Fruit fly (Drosophila melanogaster) whole organism, embryonic: ENCODE measurements around the gene Jupiter.

ENCODE experiments used
- B-H2 ChIP-seq: fragments of 200-800 bp; sonication (Bioruptor generic); optimal IDR thresholded peaks from 2 replicates; lab custom pipeline; 2018; ENCODE audit warnings: missing biosample characterization, mild to moderate bottlenecking, missing genetic modification characterization
- CG13287 ChIP-seq: fragments of 200-800 bp; sonication (Bioruptor generic); IDR thresholded peaks from 2 replicates; pipeline ENCODE4 v1.3.6; 2022; ENCODE audit warnings: missing biosample characterization, missing genetic modification characterization; ENCODE audit not compliant: partially characterized antibody
- CG17612 ChIP-seq: fragments of 200-800 bp; sonication (Bioruptor generic); IDR thresholded peaks from 2 replicates; pipeline ENCODE4 v1.3.6; 2022; ENCODE audit warnings: missing biosample characterization, missing genetic modification characterization
- CG2678 ChIP-seq: fragments of 200-800 bp; sonication (Bioruptor generic); optimal IDR thresholded peaks from 3 replicates; lab custom pipeline; 2019; ENCODE audit warnings: missing biosample characterization, mild to moderate bottlenecking, missing genetic modification characterization, moderate library complexity
- CG2712 ChIP-seq: fragments of 200-800 bp; optimal IDR thresholded peaks from 3 replicates; lab custom pipeline; 2019; ENCODE audit warnings: missing biosample characterization, mild to moderate bottlenecking, missing genetic modification characterization, moderate library complexity
- CG2889 ChIP-seq: fragments of 200-800 bp; sonication (Bioruptor generic); IDR thresholded peaks from 3 replicates; pipeline ENCODE4 v1.3.6; 2022; ENCODE audit warnings: missing biosample characterization, missing genetic modification characterization
- CG34376 ChIP-seq: fragments of 200-800 bp; sonication (Bioruptor generic); optimal IDR thresholded peaks from 2 replicates; lab custom pipeline; 2018; ENCODE audit warnings: missing biosample characterization, mild to moderate bottlenecking, missing genetic modification characterization
- CG34422 ChIP-seq: fragments of 200-800 bp; sonication (Bioruptor generic); IDR thresholded peaks from 3 replicates; pipeline ENCODE4 v1.3.6; 2022; ENCODE audit warnings: missing biosample characterization, missing genetic modification characterization
- CG6791 ChIP-seq: fragments of 200-800 bp; sonication (Bioruptor generic); IDR thresholded peaks from 3 replicates; pipeline ENCODE4 v1.3.6; 2022; ENCODE audit warnings: missing biosample characterization, missing genetic modification characterization; ENCODE audit not compliant: partially characterized antibody
- CG7963 ChIP-seq: fragments of 200-800 bp; sonication (Bioruptor generic); IDR thresholded peaks from 3 replicates; pipeline ENCODE4 v1.3.6; 2022; ENCODE audit warnings: missing biosample characterization, missing genetic modification characterization; ENCODE audit not compliant: partially characterized antibody
- Deaf1 ChIP-seq: fragments of 200-800 bp; optimal IDR thresholded peaks from 3 replicates; lab custom pipeline; 2019; ENCODE audit warnings: missing biosample characterization, mild to moderate bottlenecking, missing genetic modification characterization, moderate library complexity
- Drgx ChIP-seq: fragments of 200-800 bp; sonication (Bioruptor generic); IDR thresholded peaks from 2 replicates; pipeline ENCODE4 v1.3.6; 2022; ENCODE audit warnings: missing biosample characterization, missing genetic modification characterization
- E2f2 ChIP-seq: fragments of 200-800 bp; sonication (Bioruptor generic); IDR thresholded peaks from 2 replicates; pipeline ENCODE4 v1.3.6; 2022; ENCODE audit warnings: missing biosample characterization, missing genetic modification characterization
- HLH4C ChIP-seq: fragments of 200-800 bp; sonication (Bioruptor generic); IDR thresholded peaks from 3 replicates; pipeline ENCODE4 v1.3.6; 2022; ENCODE audit warnings: missing biosample characterization, missing genetic modification characterization; ENCODE audit not compliant: partially characterized antibody
- HLHmδ ChIP-seq: fragments of 200-800 bp; sonication (Bioruptor generic); optimal IDR thresholded peaks from 2 replicates; lab custom pipeline; 2018; ENCODE audit warnings: missing biosample characterization, mild to moderate bottlenecking, missing genetic modification characterization, moderate library complexity
- Med ChIP-seq: fragments of 200-800 bp; sonication (Bioruptor generic); peaks from one replicate; lab custom pipeline; 2016; ENCODE audit warnings: missing biosample characterization, missing genetic modification characterization, mild to moderate bottlenecking, inconsistent platforms, moderate library complexity
- Nf-YC ChIP-seq: fragments of 200-800 bp; optimal IDR thresholded peaks from 3 replicates; lab custom pipeline; 2019; ENCODE audit warnings: missing biosample characterization, mild to moderate bottlenecking, missing genetic modification characterization, moderate library complexity
- PHDP ChIP-seq: fragments of 200-800 bp; sonication (Bioruptor generic); optimal IDR thresholded peaks from 3 replicates; lab custom pipeline; 2018; ENCODE audit warnings: missing biosample characterization, mild to moderate bottlenecking, missing genetic modification characterization, moderate library complexity
- Trl ChIP-seq, 3 experiments: fragments of >200 bp in 2 of 3; fragments of 200-800 bp in 1 of 3; sonication (Bioruptor generic) in 1 of 3; optimal IDR thresholded peaks; 2 replicates in 1 of 3; 3 replicates in 2 of 3; lab custom pipeline; 2016 to 2017; ENCODE audit warnings: missing biosample characterization in 1 of 3, missing genetic modification characterization in 1 of 3
- Xbp1 ChIP-seq: fragments of 200-800 bp; sonication (Bioruptor generic); optimal IDR thresholded peaks from 3 replicates; lab custom pipeline; 2016; ENCODE audit warnings: missing biosample characterization, mild to moderate bottlenecking, missing genetic modification characterization
- ab ChIP-seq: fragments of 200-800 bp; sonication (Bioruptor generic); optimal IDR thresholded peaks from 2 replicates; lab custom pipeline; 2016; ENCODE audit warnings: missing biosample characterization, missing genetic modification characterization
- bsh ChIP-seq, 2 experiments: fragments of 200-800 bp; sonication (Bioruptor generic); optimal IDR thresholded peaks; 2 replicates each; lab custom pipeline; 2017 to 2018; ENCODE audit warnings: mild to moderate bottlenecking in 2 of 2, missing biosample characterization in 2 of 2, missing genetic modification characterization in 2 of 2, moderate library complexity in 1 of 2
- corto ChIP-seq: fragments of 200-800 bp; sonication (Bioruptor generic); optimal IDR thresholded peaks from 2 replicates; lab custom pipeline; 2016; ENCODE audit warnings: missing biosample characterization, mild to moderate bottlenecking, missing genetic modification characterization, moderate library complexity
- crol ChIP-seq: fragments of 200-800 bp; sonication (Bioruptor generic); IDR thresholded peaks from 2 replicates; pipeline ENCODE4 v1.3.6; 2022; ENCODE audit warnings: missing biosample characterization, missing genetic modification characterization
- cwo ChIP-seq: fragments of 200-800 bp; sonication (Bioruptor generic); optimal IDR thresholded peaks from 3 replicates; lab custom pipeline; 2017; ENCODE audit warnings: missing biosample characterization, missing genetic modification characterization, mild to moderate bottlenecking, moderate library complexity, missing genetic modification reagents
- eve ChIP-seq, 2 experiments: fragments of >200 bp; optimal IDR thresholded peaks; 2 replicates each; lab custom pipeline; 2017; ENCODE audit warnings: missing biosample characterization in 2 of 2, missing genetic modification characterization in 2 of 2
- exex ChIP-seq: fragments of 200-800 bp; sonication (Bioruptor generic); optimal IDR thresholded peaks from 4 replicates; lab custom pipeline; 2018; ENCODE audit warnings: missing biosample characterization, mild to moderate bottlenecking, missing genetic modification characterization, moderate library complexity
- fd96Cb ChIP-seq: fragments of 200-800 bp; sonication (Bioruptor generic); optimal IDR thresholded peaks from 2 replicates; lab custom pipeline; 2018; ENCODE audit warnings: missing biosample characterization, mild to moderate bottlenecking, missing genetic modification characterization, moderate library complexity
- gcm ChIP-seq: fragments of 200-800 bp; sonication (Bioruptor generic); optimal IDR thresholded peaks from 2 replicates; lab custom pipeline; 2019; ENCODE audit warnings: missing biosample characterization, mild to moderate bottlenecking, missing genetic modification characterization, moderate library complexity
- gfzf ChIP-seq: fragments of 200-800 bp; sonication (Bioruptor generic); optimal IDR thresholded peaks from 2 replicates; lab custom pipeline; 2016; ENCODE audit warnings: missing biosample characterization, mild to moderate bottlenecking, missing genetic modification characterization, moderate library complexity
- grn ChIP-seq: fragments of 200-800 bp; sonication (Bioruptor generic); optimal IDR thresholded peaks from 3 replicates; lab custom pipeline; 2017; ENCODE audit warnings: missing biosample characterization, missing genetic modification characterization
- lab ChIP-seq: fragments of 200-800 bp; sonication (Bioruptor generic); optimal IDR thresholded peaks from 3 replicates; lab custom pipeline; 2017; ENCODE audit warnings: missing biosample characterization, missing genetic modification characterization, mild to moderate bottlenecking, moderate library complexity, missing genetic modification reagents
- lbe ChIP-seq: fragments of 200-800 bp; sonication (Bioruptor generic); optimal IDR thresholded peaks from 2 replicates; lab custom pipeline; 2016; ENCODE audit warnings: missing biosample characterization, mild to moderate bottlenecking, missing genetic modification characterization
- mirr ChIP-seq: fragments of 200-800 bp; sonication (Bioruptor generic); optimal IDR thresholded peaks from 3 replicates; lab custom pipeline; 2018; ENCODE audit warnings: missing biosample characterization, mild to moderate bottlenecking, missing genetic modification characterization
- mld ChIP-seq: fragments of 200-800 bp; sonication (Bioruptor generic); IDR thresholded peaks from 3 replicates; pipeline ENCODE4 v1.3.6; 2022; ENCODE audit warnings: missing biosample characterization, missing genetic modification characterization; ENCODE audit not compliant: partially characterized antibody
- nom ChIP-seq: fragments of 200-800 bp; sonication (Bioruptor generic); optimal IDR thresholded peaks from 2 replicates; lab custom pipeline; 2017; ENCODE audit warnings: missing biosample characterization, missing genetic modification characterization, mild to moderate bottlenecking, moderate library complexity, missing genetic modification reagents
- onecut ChIP-seq: fragments of 200-800 bp; sonication (Bioruptor generic); IDR thresholded peaks from 2 replicates; pipeline ENCODE4 v1.3.6; 2022; ENCODE audit warnings: missing biosample characterization, missing genetic modification characterization
- sens-2 ChIP-seq: fragments of 200-800 bp; sonication (Bioruptor generic); IDR thresholded peaks from 2 replicates; pipeline ENCODE4 v1.3.6; 2022; ENCODE audit warnings: missing biosample characterization, missing genetic modification characterization
- sisA ChIP-seq: fragments of 200-800 bp; sonication (Bioruptor generic); IDR thresholded peaks from 2 replicates; pipeline ENCODE4 v1.3.6; 2022; ENCODE audit warnings: missing biosample characterization, missing genetic modification characterization
- so ChIP-seq: fragments of 200-800 bp; sonication (Bioruptor generic); IDR thresholded peaks from 3 replicates; pipeline ENCODE4 v1.3.6; 2022; ENCODE audit warnings: missing biosample characterization, missing genetic modification characterization
- sug ChIP-seq: fragments of 200-800 bp; optimal IDR thresholded peaks from 2 replicates; lab custom pipeline; 2019; ENCODE audit warnings: missing biosample characterization, mild to moderate bottlenecking, missing genetic modification characterization, moderate library complexity
- tx ChIP-seq: fragments of 200-800 bp; sonication (Bioruptor generic); optimal IDR thresholded peaks from 2 replicates; lab custom pipeline; 2016; ENCODE audit warnings: missing biosample characterization, missing genetic modification characterization
- wor ChIP-seq: fragments of 200-800 bp; sonication (Bioruptor generic); IDR thresholded peaks from 2 replicates; pipeline ENCODE4 v1.3.6; 2022; ENCODE audit warnings: missing biosample characterization, missing genetic modification characterization

Gene Jupiter

DNA sequence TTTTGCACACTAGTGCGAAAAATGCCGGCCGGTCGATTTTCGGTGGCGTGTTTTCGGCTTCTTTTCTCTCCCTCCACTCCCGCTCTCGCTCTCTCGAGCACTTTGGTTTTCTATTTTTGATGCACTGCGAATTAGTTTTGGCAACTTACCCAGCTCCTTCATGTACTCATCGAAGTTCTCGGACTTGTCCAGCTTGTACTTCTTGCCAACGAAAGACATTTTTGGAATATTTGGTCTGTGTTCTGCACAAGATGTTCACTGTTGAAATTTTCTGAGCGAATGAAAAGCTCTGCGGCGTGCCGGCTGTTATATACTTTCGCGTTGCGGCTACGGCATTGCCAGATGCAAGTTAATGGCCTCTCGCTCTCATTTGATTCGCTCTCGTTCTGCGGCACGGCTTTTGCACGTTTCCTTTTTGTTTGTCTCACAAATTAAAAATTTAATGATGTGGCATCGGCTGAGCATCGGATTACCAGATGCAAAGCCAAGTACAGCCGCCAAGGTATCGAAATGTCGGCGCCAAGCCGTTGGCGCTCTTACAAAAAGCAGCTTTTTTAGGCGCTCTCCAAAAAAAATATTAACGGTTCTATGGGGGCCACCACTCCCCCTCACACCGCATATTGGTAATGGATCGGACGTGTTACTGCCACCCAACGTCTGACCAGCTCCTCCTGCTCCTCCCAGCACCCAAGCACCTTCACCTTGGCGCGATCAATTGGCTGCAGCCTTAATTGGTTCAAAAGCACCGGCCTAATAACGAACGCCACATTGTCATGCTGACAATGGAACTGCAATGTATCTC lies 52.7 kb downstream of the Jupiter start, which contains the start of the genes fabp and sea (continued):
- TF ChIP-seq wor, result no peak
- peak; percentile 14 for TF ChIP-seq CG2678
- peak; percentile 28 for TF ChIP-seq lab
- peak; percentile 64 for TF ChIP-seq crol
- peak in 1 of 2 experiments; percentile 14 for TF ChIP-seq bsh (GFP tag; optimal IDR thresholded peaks at IDR 0.05; lab: Kevin White, UChicago)
- TF ChIP-seq HLH4C, result 0 out of 3 replicates have a peak, but pooled peaks have one; percentile 50
- peak; percentile 48 for TF ChIP-seq Deaf1 (tag; lab: Kevin White, UChicago)
- no peak for TF ChIP-seq fd96Cb (tag; lab: Kevin White, UChicago)
- no peak for TF ChIP-seq gfzf (GFP tag; lab: Kevin White, UChicago)
- TF ChIP-seq mirr (GFP tag; lab: Kevin White, UChicago), result peak; percentile 43
- TF ChIP-seq cwo (GFP tag; lab: Kevin White, UChicago), result peak; percentile 37
- TF ChIP-seq HLHmδ (GFP tag; lab: Kevin White, UChicago), result peak; percentile 6
- TF ChIP-seq tx, result no peak
- TF ChIP-seq CG34422 (GFP tag; lab: Robert Waterston, UW), result peak; percentile 78; the same call in 1 of the 3 replicates
- 0 out of 3 replicates have a peak, but pooled peaks have one; percentile 23 for TF ChIP-seq CG6791 (GFP tag; lab: Robert Waterston, UW)
- peak; percentile 21; the same call in 1 of the 2 replicates for TF ChIP-seq onecut (GFP tag; lab: Robert Waterston, UW)
- TF ChIP-seq PHDP (tag; lab: Kevin White, UChicago), result peak; percentile 8
- 0 out of 2 replicates have a peak, but pooled peaks have one; percentile 10 for TF ChIP-seq sens-2 (GFP tag; lab: Robert Waterston, UW)
- TF ChIP-seq E2f2 (GFP tag; lab: Robert Waterston, UW), result peak; percentile 32; the same call in 1 of the 2 replicates
- TF ChIP-seq CG13287, result peak; percentile 46
- TF ChIP-seq CG2889 (GFP tag; lab: Robert Waterston, UW), result no peak
- peak; percentile 3 for TF ChIP-seq sug
- no peak for TF ChIP-seq CG2712 (tag; lab: Kevin White, UChicago)
- TF ChIP-seq mld (GFP tag; lab: Robert Waterston, UW), result no peak
- peak; percentile 48; the same call in 2 of the 3 replicates for TF ChIP-seq so (GFP tag; lab: Robert Waterston, UW)
- no peak for TF ChIP-seq ab
- peak; percentile 28 for TF ChIP-seq Nf-YC (tag; lab: Kevin White, UChicago)
- TF ChIP-seq Drgx (GFP tag; lab: Robert Waterston, UW), result peak; percentile 44; the same call in 1 of the 2 replicates
- TF ChIP-seq CG7963 (GFP tag; lab: Robert Waterston, UW), result 0 out of 3 replicates have a peak, but pooled peaks have one; percentile 18
- peak; percentile 72 for TF ChIP-seq nom (GFP tag; lab: Kevin White, UChicago)
- TF ChIP-seq Trl (optimal IDR thresholded peaks at IDR 0.05; lab: Kevin White, UChicago), result peak; percentile 67 to 82
- TF ChIP-seq Trl (GFP tag; optimal IDR thresholded peaks at IDR 0.05; lab: Kevin White, UChicago), result peak; percentile 53

DNA sequence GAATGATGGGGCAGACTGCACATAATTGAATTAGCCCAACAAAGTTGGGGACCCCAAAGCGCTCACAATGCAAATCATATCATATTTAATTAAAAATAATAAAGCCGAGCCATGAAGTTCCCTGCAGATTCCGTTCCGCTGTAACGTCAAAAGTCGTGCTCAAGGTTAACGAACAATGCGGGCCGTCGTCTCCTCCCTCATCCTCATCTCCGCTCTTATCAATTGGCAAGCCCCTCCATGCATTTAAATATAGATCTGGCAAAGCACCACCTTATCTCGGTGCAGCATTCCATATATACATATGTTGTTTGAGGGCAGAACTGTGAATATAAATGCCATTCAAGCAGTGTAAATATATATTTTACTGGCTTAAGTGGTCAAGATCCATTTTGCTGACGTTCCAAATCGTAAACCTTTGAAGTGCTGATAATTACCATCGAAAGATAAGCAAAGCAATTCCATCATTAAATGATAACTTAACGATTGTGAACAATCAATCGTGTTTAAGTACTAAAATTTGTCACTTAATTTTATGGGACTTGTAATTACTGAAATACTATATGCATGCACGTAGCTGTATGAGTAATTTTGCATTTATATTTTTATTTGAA lies 54.8 kb downstream of the Jupiter start:
- no peak for TF ChIP-seq sisA (GFP tag; lab: Robert Waterston, UW)
- peak; percentile 95 for TF ChIP-seq exex
- peak; percentile 26 for TF ChIP-seq grn
- TF ChIP-seq lbe, result peak; percentile 0
- TF ChIP-seq Med, result peak; percentile 23
- TF ChIP-seq gcm (GFP tag; lab: Kevin White, UChicago), result peak; percentile 66
- peak; percentile 1 for TF ChIP-seq sug
- TF ChIP-seq B-H2 (GFP tag; lab: Kevin White, UChicago), result no peak
- peak; percentile 51 for TF ChIP-seq corto (GFP tag; lab: Kevin White, UChicago)
- TF ChIP-seq mirr (GFP tag; lab: Kevin White, UChicago), result peak; percentile 35
- TF ChIP-seq CG34376 (GFP tag; lab: Kevin White, UChicago), result peak; percentile 1
- TF ChIP-seq CG2678, result peak; percentile 4
- no peak for TF ChIP-seq CG17612 (GFP tag; lab: Robert Waterston, UW)
- no peak for TF ChIP-seq Xbp1 (GFP tag; lab: Kevin White, UChicago)
- peak in 1 of 2 experiments; percentile 40 for TF ChIP-seq eve (GFP tag; optimal IDR thresholded peaks at IDR 0.05; lab: Kevin White, UChicago)
